Worm (Caenorhabditis elegans) whole organism, L4 larva: ENCODE data around the gene cyp-13A8.

ENCODE experiments used
- Y5F2A.4 ChIP-seq: fragments of 200-800 bp; sonication (Bioruptor generic); optimal IDR thresholded peaks from 2 replicates; lab custom pipeline; 2018; ENCODE audit warnings: mild to moderate bottlenecking, missing genetic modification characterization, missing compliant biosample characterization
- ZK546.5 ChIP-seq, 2 experiments: sonication (generic microtip); optimal IDR thresholded peaks; 2 replicates each; lab custom pipeline; 2017; ENCODE audit warnings: missing biosample characterization in 2 of 2, missing genetic modification characterization in 2 of 2
- ama-1 ChIP-seq: fragments of 150-350 bp; optimal IDR thresholded peaks from 2 replicates; lab custom pipeline; 2014; ENCODE audit warnings: inconsistent platforms, mixed read lengths
- cey-2 ChIP-seq: sonication (generic microtip); optimal IDR thresholded peaks from 3 replicates; lab custom pipeline; 2017; ENCODE audit warnings: missing genetic modification characterization, mild to moderate bottlenecking, missing compliant biosample characterization, antibody characterized with exemption, borderline replicate concordance; ENCODE audit not compliant: insufficient read depth
- dmd-8 ChIP-seq: fragments of 200-800 bp; sonication (Bioruptor generic); IDR thresholded peaks from 2 replicates; pipeline ENCODE4 v1.3.6; 2022; ENCODE audit warnings: missing genetic modification characterization, missing compliant biosample characterization
- dve-1 ChIP-seq: sonication (generic microtip); optimal IDR thresholded peaks from 2 replicates; lab custom pipeline; 2017; ENCODE audit warnings: antibody characterized with exemption, mild to moderate bottlenecking, missing genetic modification characterization, missing compliant biosample characterization; ENCODE audit not compliant: insufficient read depth
- egl-27 ChIP-seq: sonication (generic microtip); optimal IDR thresholded peaks from 3 replicates; lab custom pipeline; 2017; ENCODE audit warnings: missing biosample characterization, missing genetic modification reagents, missing genetic modification characterization
- fos-1 ChIP-seq: fragments of 150-350 bp; optimal IDR thresholded peaks from 2 replicates; lab custom pipeline; 2014; ENCODE audit warnings: missing biosample characterization, missing genetic modification characterization
- nhr-237 ChIP-seq: sonication (generic microtip); optimal IDR thresholded peaks from 2 replicates; lab custom pipeline; 2017; ENCODE audit warnings: missing biosample characterization, missing genetic modification characterization
- spr-1 ChIP-seq: sonication (generic microtip); optimal IDR thresholded peaks from 2 replicates; lab custom pipeline; 2016; ENCODE audit warnings: mild to moderate bottlenecking, missing genetic modification characterization, missing compliant biosample characterization
- zag-1 ChIP-seq: fragments of 150-350 bp; optimal IDR thresholded peaks from 2 replicates; lab custom pipeline; 2014; ENCODE audit warnings: missing biosample characterization, missing genetic modification characterization

DNA sequence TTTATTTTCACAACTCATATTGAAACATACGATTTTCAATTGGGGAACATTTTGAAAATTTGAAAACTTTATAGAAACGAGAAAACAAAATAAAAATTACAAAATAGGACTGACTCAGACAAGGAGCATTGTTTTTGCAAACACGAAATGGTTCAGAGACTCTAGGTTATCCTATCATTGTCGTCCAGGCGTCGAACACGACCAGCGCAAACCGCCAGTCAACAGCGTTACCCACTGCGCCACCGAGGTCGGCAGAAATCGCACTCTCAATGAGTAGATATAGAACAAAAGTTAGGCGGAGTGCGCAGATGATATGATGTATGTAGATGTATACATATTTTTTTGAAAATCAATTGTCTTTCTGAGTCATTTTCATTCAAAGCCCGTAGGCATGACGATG, 32.7 kb downstream of the cyp-13A8 start:
- TF ChIP-seq spr-1 (tag; lab: Kevin White, UChicago) (peak; percentile 72), zag-1 (tag; lab: Kevin White, UChicago) (no peak), ZK546.5 (tag; optimal IDR thresholded peaks at IDR 0.05; lab: Kevin White, UChicago) (no peak), dmd-8 (GFP tag; lab: Robert Waterston, UW) (peak; percentile 85), cey-2 (tag; lab: Kevin White, UChicago) (no peak), nhr-237 (no peak), ama-1 (lab: Kevin White, UChicago) (no peak), dve-1 (tag; lab: Kevin White, UChicago) (peak; percentile 63), Y5F2A.4 (GFP tag; lab: Kevin White, UChicago) (peak; percentile 76), fos-1 (no peak), egl-27 (tag; lab: Kevin White, UChicago) (no peak)
